Worm (Caenorhabditis elegans): ENCODE results near the gene hmgs-1.

The hmgs-1 gene

DNA sequence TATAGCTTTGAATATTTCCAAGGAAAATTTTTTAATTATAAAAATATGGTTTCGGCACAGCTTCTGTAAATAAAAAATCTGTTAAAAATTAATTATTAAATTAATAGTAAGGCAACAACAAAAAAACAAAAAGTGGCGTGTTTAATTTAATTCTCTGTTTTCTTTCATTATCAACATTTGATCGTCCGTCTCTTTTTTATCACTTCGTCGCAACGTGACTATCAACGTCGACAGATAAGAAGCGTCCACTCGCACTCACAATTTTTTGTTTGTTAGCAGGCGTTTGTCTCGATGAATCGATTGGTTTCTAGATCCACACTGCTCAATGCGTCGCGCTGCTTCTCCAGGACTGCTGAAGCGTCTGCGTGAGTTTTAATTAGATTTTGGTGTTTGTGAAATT is 28.3 kb upstream of the hmgs-1 start, which contains the start of gene gcst-1 (continued):
- no peak for TF ChIP-seq snpc-4 (tag; optimal IDR thresholded peaks at IDR 0.05)

- TF ChIP-seq ceh-82 (tag; optimal IDR thresholded peaks at IDR 0.05), result no peak
- peak; percentile 54 for TF ChIP-seq R02D3.7 (tag; optimal IDR thresholded peaks at IDR 0.05)
- peak; percentile 88 for TF ChIP-seq Y48G9A.11 (GFP tag; IDR thresholded peaks at IDR 0.05)
Measured at ce11 chrV:5712189-5712588, 27.8 kb upstream of the hmgs-1 start.

- TF ChIP-seq nhr-41 (GFP tag; IDR thresholded peaks at IDR 0.05) (no peak), unc-62 (GFP tag; optimal IDR thresholded peaks at IDR 0.05 in 1 of 2) (peak in 1 of 2 experiments; percentile 52), unc-62 (tag; optimal IDR thresholded peaks at IDR 0.05) (no peak)
Measured at ce11 chrV:5708331-5708730, 23.9 kb upstream of the hmgs-1 start.

DNA sequence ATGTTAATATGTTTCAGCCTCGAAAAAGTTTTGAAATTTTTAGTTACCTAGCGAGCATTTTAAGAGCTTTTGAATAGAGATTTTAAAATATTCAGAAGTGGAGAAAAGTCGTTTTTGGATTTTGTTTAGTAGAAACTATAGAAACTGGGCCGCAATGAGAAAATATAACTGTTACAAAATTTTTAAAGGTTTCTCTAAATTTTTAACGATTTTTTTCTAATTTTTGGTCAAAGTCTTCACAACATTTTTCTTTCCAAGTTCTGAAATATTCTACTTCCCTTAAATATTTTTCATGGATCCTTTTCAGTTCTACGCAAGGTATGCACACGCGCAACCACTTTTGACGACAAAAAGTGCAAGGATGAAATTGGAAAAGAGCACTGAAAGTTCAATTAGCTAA is 21.1 kb upstream of the hmgs-1 start, which contains the start of gene peli-1:
peli-1 (plus strand) TSS at position 301 of the 400 bp plus-strand sequence.
- TF ChIP-seq aha-1 (tag) (peak; percentile 47), F10B5.3 (tag; optimal IDR thresholded peaks at IDR 0.05) (no peak)

ce11 chrV:5704467-5704866 is 20.1 kb upstream of the hmgs-1 start:
- TF ChIP-seq jun-1 (tag; optimal IDR thresholded peaks at IDR 0.05), result no peak
- no peak for TF ChIP-seq hlh-30 (tag; optimal IDR thresholded peaks at IDR 0.05; ENCODE audit: insufficient read depth)
- no peak for TF ChIP-seq nhr-25 (tag; optimal IDR thresholded peaks at IDR 0.05; ENCODE audit: borderline replicate concordance, insufficient read depth)
- TF ChIP-seq spr-3 (GFP tag; optimal IDR thresholded peaks at IDR 0.05), result no peak
- no peak for TF ChIP-seq D1046.2 (GFP tag; IDR thresholded peaks at IDR 0.05)
- no peak for TF ChIP-seq hif-1 (tag; optimal IDR thresholded peaks at IDR 0.05)
- no peak for TF ChIP-seq skn-1 (tag; optimal IDR thresholded peaks at IDR 0.05)
- no peak for TF ChIP-seq lin-15B (tag; optimal IDR thresholded peaks at IDR 0.05)
- TF ChIP-seq mxl-3 (GFP tag; optimal IDR thresholded peaks at IDR 0.05), result no peak
- TF ChIP-seq F10B5.3 (tag; optimal IDR thresholded peaks at IDR 0.05), result no peak
- TF ChIP-seq mxl-2 (GFP tag; conservative IDR thresholded peaks at IDR 0.05), result no peak

- peak; percentile 73 for TF ChIP-seq ama-1 (optimal IDR thresholded peaks at IDR 0.05)
- TF ChIP-seq nhr-28 (tag; optimal IDR thresholded peaks at IDR 0.05), result peak; percentile 52
- TF ChIP-seq F10B5.3 (tag; optimal IDR thresholded peaks at IDR 0.05), result no peak
- TF ChIP-seq mxl-3 (GFP tag; optimal IDR thresholded peaks at IDR 0.05), result peak; percentile 39
- peak; percentile 38 for TF ChIP-seq nhr-25 (tag; optimal IDR thresholded peaks at IDR 0.05; ENCODE audit: borderline replicate concordance, insufficient read depth)
- TF ChIP-seq hlh-11 (tag; optimal IDR thresholded peaks at IDR 0.05), result peak; percentile 68
- peak; percentile 89 for TF ChIP-seq aha-1 (tag)
- no peak for TF ChIP-seq lin-38 (GFP tag; IDR thresholded peaks at IDR 0.05)
Measured at ce11 chrV:5701106-5701505, 16.7 kb upstream of the hmgs-1 start.

DNA sequence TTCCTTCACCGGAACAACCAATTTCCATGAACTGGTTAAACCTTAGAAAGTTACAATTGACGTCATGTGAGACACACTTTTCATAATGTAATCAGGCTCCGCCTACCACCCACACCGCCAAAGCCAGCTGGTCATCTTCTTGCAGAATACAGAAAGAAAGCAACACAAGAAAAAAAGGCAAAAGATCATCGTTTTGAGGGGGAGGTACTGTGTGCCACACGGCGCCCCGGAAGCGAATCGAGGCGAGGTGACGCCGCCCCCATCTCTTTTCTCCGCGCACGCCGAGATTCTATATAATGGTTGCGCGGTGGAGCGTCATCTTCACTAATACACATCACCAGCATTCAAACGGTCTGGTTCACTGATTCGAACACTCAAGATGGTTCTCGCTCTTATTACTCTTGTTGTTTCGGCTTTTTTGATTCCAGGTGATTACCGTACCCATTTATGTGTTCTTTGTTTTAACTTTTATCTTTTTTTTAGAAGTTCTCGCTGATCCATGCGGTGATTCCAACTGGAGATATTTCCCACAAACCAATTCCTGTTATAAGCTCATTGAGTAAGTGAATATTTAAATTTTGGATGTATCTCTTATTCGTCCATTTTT is 15.5 kb upstream of the hmgs-1 start, which contains the start of gene clec-1:
clec-1 (plus strand) TSS at position 320 of the 607 bp plus-strand sequence.
- no peak for TF ChIP-seq sdz-12 (GFP tag; optimal IDR thresholded peaks at IDR 0.05)
- no peak for TF ChIP-seq dpl-1 (GFP tag; optimal IDR thresholded peaks at IDR 0.05)
- TF ChIP-seq T20F7.1 (GFP tag; optimal IDR thresholded peaks at IDR 0.05), result no peak
- TF ChIP-seq nhr-28 (tag; optimal IDR thresholded peaks at IDR 0.05), result peak; percentile 23
- TF ChIP-seq lin-15B (tag; optimal IDR thresholded peaks at IDR 0.05), result no peak
- peak; percentile 34 for TF ChIP-seq mxl-3 (GFP tag; optimal IDR thresholded peaks at IDR 0.05)
- TF ChIP-seq mdl-1 (tag; optimal IDR thresholded peaks at IDR 0.05), result peak in 1 of 2 experiments; percentile 22
- peak; percentile 12 for TF ChIP-seq hlh-11 (tag; optimal IDR thresholded peaks at IDR 0.05)
- no peak for TF ChIP-seq D1046.2 (GFP tag; IDR thresholded peaks at IDR 0.05)
- no peak for TF ChIP-seq lim-7 (GFP tag; IDR thresholded peaks at IDR 0.05)
- TF ChIP-seq ztf-7 (tag; optimal IDR thresholded peaks at IDR 0.05), result no peak
- no peak for TF ChIP-seq nhr-25 (tag; optimal IDR thresholded peaks at IDR 0.05; ENCODE audit: borderline replicate concordance, insufficient read depth)
- TF ChIP-seq arid-1 (GFP tag; conservative IDR thresholded peaks at IDR 0.05), result no peak
- peak; percentile 52 for TF ChIP-seq ama-1 (optimal IDR thresholded peaks at IDR 0.05)
- TF ChIP-seq lin-29 (GFP tag; IDR thresholded peaks at IDR 0.05), result no peak
- TF ChIP-seq pha-4 (GFP tag; IDR thresholded peaks at IDR 0.05), result no peak
- no peak for TF ChIP-seq pha-4 (tag; optimal IDR thresholded peaks at IDR 0.05)

Data from whole organism, L4 larva.